Worm (Caenorhabditis elegans): ENCODE results near the gene F28H6.8.

DNA sequence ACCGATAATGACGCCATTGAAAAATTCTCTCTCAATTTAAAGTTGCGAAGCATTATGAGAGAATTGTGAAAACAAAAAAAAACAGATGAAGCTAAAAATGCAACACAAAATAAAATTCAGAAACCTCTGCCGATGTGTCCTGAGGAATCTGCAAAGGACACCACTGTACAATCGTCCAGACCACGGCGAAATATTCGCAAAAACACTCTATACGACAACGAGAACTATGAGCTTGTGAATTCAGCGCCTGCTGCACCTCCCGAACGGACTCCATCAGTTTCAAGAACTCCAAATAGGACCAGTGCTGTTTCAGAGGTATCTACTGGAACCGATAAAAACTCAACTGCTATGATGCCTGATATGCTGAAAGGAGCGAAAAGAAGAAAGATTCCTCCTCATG is 31.7 kb downstream of the F28H6.8 start:
- TF ChIP-seq lin-54 (GFP tag; optimal IDR thresholded peaks at IDR 0.05) (no peak), ceh-58 (GFP tag; IDR thresholded peaks at IDR 0.05) (no peak), ztf-18 (tag; optimal IDR thresholded peaks at IDR 0.05) (no peak), snpc-4 (GFP tag; optimal IDR thresholded peaks at IDR 0.05) (no peak), snpc-4 (tag; optimal IDR thresholded peaks at IDR 0.05) (no peak), nhr-27 (tag; optimal IDR thresholded peaks at IDR 0.05) (no peak), ZK185.1 (tag; optimal IDR thresholded peaks at IDR 0.05; ENCODE audit: poor library complexity, severe bottlenecking) (no peak), pha-4 (tag; optimal IDR thresholded peaks at IDR 0.05) (no peak)
